Worm (Caenorhabditis elegans): Measurements from ENCODE around the gene F54C8.7.
A peak's percentile ranks its signal among the peaks of the same experiment; 100 is the strongest.

F54C8.7 gene

ce11 chrIII:9406600-9406999 is 47.3 kb downstream of the F54C8.7 start, which contains the start of gene T26G10.1:
Gene T26G10.1, minus strand, starts transcription at chrIII:9406641.
- no peak for TF ChIP-seq him-1 (tag; optimal IDR thresholded peaks at IDR 0.05)
- peak; percentile 44 for TF ChIP-seq W03F9.2 (tag; optimal IDR thresholded peaks at IDR 0.05)
